Worm (Caenorhabditis elegans): Measurements from ENCODE around the gene spin-2.

- TF ChIP-seq T22C8.4 (GFP tag; IDR thresholded peaks at IDR 0.05) (no peak), ztf-23 (GFP tag; IDR thresholded peaks at IDR 0.05) (no peak), tab-1 (GFP tag; IDR thresholded peaks at IDR 0.05) (no peak), med-1 (GFP tag; optimal IDR thresholded peaks at IDR 0.05; ENCODE audit: insufficient read depth) (no peak), flt-1 (GFP tag; IDR thresholded peaks at IDR 0.05) (no peak), klf-2 (GFP tag; conservative IDR thresholded peaks at IDR 0.05) (no peak), ztf-29 (GFP tag; IDR thresholded peaks at IDR 0.05) (no peak), cog-1 (tag; optimal IDR thresholded peaks at IDR 0.05) (no peak)
Measured at ce11 chrIV:13076620-13077019, 10.2 kb upstream of the spin-2 start, which contains the start of gene C39E9.7.

Data from whole organism, midembryonic.